Fruit fly (Drosophila melanogaster): ENCODE results near the gene Gdap1.

Gene Gdap1

DNA sequence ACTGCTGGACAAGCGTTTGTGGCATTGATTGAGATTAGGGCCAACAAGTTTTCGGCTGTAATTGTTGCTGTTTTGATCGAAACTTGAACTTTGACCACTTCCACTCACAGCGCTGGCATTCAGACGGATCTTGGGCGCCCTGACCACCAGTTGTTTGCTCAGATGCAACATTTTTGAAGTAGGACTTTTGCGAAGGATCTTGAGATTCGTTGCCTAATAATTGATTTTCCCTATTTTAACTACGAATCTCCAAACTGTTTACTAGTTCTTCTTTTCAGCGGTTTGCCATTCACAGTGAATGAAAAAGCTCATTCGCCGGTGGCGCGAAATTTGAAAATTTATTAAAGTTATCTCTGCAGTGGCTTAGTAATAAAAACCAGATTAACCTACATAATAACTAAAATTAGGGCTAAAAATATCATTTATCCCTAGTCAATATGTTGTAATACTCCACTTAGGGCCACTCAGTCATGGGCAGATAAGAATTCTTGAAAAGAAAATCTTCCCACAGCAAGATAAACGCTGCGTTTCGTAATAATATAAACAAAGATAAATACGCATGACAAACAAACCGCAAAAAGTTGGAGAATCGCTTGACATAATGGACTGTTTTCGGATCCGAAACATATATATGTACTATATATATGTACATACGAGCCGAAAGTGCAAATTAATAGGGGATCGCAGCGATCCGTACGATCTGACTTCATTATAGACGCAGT, at the start of gene Gdap1, which contains the start of gene Dhrs4:
Gene Gdap1 (plus strand): TSS at position 574 of the 722 bp plus-strand sequence.
Gene Dhrs4 (minus strand): TSS at position 267 of the 722 bp plus-strand sequence.
- TF ChIP-seq CG17385 (GFP tag; optimal IDR thresholded peaks at IDR 0.05) (peak; percentile 74), Doc2 (GFP tag; IDR thresholded peaks at IDR 0.05) (no peak), CG2678 (tag; optimal IDR thresholded peaks at IDR 0.05) (no peak), chn (GFP tag; optimal IDR thresholded peaks at IDR 0.05) (no peak), pum (GFP tag; optimal IDR thresholded peaks at IDR 0.05) (no peak), Doc3 (GFP tag; IDR thresholded peaks at IDR 0.05; ENCODE audit: partially characterized antibody) (no peak), CG15479 (GFP tag; optimal IDR thresholded peaks at IDR 0.05) (no peak), zfh2 (GFP tag; optimal IDR thresholded peaks at IDR 0.05) (no peak), CG7839 (tag; optimal IDR thresholded peaks at IDR 0.05) (no peak), unc-4 (GFP tag; IDR thresholded peaks at IDR 0.05; ENCODE audit: partially characterized antibody) (no peak), abd-A (tag; optimal IDR thresholded peaks at IDR 0.05) (no peak), Mrtf (GFP tag; IDR thresholded peaks at IDR 0.05) (no peak), HLH4C (GFP tag; IDR thresholded peaks at IDR 0.05; ENCODE audit: partially characterized antibody) (no peak), lola (GFP tag; optimal IDR thresholded peaks at IDR 0.05) (no peak), CG10274 (GFP tag; optimal IDR thresholded peaks at IDR 0.05) (no peak), pho (GFP tag; optimal IDR thresholded peaks at IDR 0.05) (no peak), CG13296 (GFP tag; optimal IDR thresholded peaks at IDR 0.05) (peak; percentile 40), org-1 (GFP tag; optimal IDR thresholded peaks at IDR 0.05) (no peak), CG2202 (tag; optimal IDR thresholded peaks at IDR 0.05) (no peak), schlank (tag; optimal IDR thresholded peaks at IDR 0.05) (no peak), dan (GFP tag; IDR thresholded peaks at IDR 0.05) (no peak), scrt (GFP tag; optimal IDR thresholded peaks at IDR 0.05) (no peak), CG9727 (GFP tag; optimal IDR thresholded peaks at IDR 0.05) (no peak), nmo (GFP tag; optimal IDR thresholded peaks at IDR 0.05) (no peak), dmrt11E (tag; optimal IDR thresholded peaks at IDR 0.05) (no peak), sima (GFP tag; optimal IDR thresholded peaks at IDR 0.05) (no peak), CG17568 (GFP tag; optimal IDR thresholded peaks at IDR 0.05) (no peak), seq (GFP tag; IDR thresholded peaks at IDR 0.05) (no peak), CG12942 (GFP tag; optimal IDR thresholded peaks at IDR 0.05) (no peak), fd96Cb (tag; optimal IDR thresholded peaks at IDR 0.05) (no peak), kah (GFP tag; optimal IDR thresholded peaks at IDR 0.05) (no peak), sens (GFP tag) (peak; percentile 64), GATAe (GFP tag; conservative IDR thresholded peaks at IDR 0.05) (no peak), bsh (GFP tag; optimal IDR thresholded peaks at IDR 0.05) (peak in 1 of 2 experiments; percentile 53), Dp (GFP tag; optimal IDR thresholded peaks at IDR 0.05) (peak; percentile 87), CG12155 (GFP tag; optimal IDR thresholded peaks at IDR 0.05) (no peak), CG6254 (GFP tag; optimal IDR thresholded peaks at IDR 0.05) (no peak), CG7786 (GFP tag; optimal IDR thresholded peaks at IDR 0.05) (no peak), MESR4 (GFP tag; optimal IDR thresholded peaks at IDR 0.05) (peak; percentile 12), grau (tag; optimal IDR thresholded peaks at IDR 0.05) (no peak), mam (GFP tag; optimal IDR thresholded peaks at IDR 0.05) (no peak), CG7556 (GFP tag; optimal IDR thresholded peaks at IDR 0.05) (no peak), NFAT (GFP tag; IDR thresholded peaks at IDR 0.05) (no peak), Rfx (GFP tag; IDR thresholded peaks at IDR 0.05) (0 out of 2 replicates have a peak, but pooled peaks have one; percentile 21), CG30431 (GFP tag; optimal IDR thresholded peaks at IDR 0.05) (no peak), CG14710 (tag; optimal IDR thresholded peaks at IDR 0.05) (no peak), zfh1 (GFP tag; IDR thresholded peaks at IDR 0.05) (no peak), ttk (GFP tag; IDR thresholded peaks at IDR 0.05) (no peak), Pdp1 (GFP tag; optimal IDR thresholded peaks at IDR 0.05) (peak in 1 of 2 experiments; percentile 44)

Measured in whole organism, embryonic.